Worm (Caenorhabditis elegans) whole organism, L4 larva: ENCODE measurements around the gene C45G7.4.

ENCODE experiments used
- D1046.2 ChIP-seq: fragments of 200-800 bp; sonication (Bioruptor generic); IDR thresholded peaks from 2 replicates; pipeline ENCODE4 v1.3.6; 2022; ENCODE audit warnings: missing genetic modification characterization, missing compliant biosample characterization
- F10B5.3 ChIP-seq: sonication (generic microtip); optimal IDR thresholded peaks from 2 replicates; lab custom pipeline; 2016; ENCODE audit warnings: mild to moderate bottlenecking, missing genetic modification characterization, missing compliant biosample characterization
- F26F4.8 ChIP-seq: fragments of 200-800 bp; sonication (Bioruptor generic); conservative IDR thresholded peaks from 2 replicates; pipeline ENCODE4 v1.3.6; 2022; ENCODE audit warnings: missing genetic modification characterization, missing compliant biosample characterization
- T20F7.1 ChIP-seq: fragments of 200-800 bp; sonication (Bioruptor generic); optimal IDR thresholded peaks from 2 replicates; lab custom pipeline; 2018; ENCODE audit warnings: mild to moderate bottlenecking, missing genetic modification characterization, missing compliant biosample characterization
- Y75B8A.6 ChIP-seq: fragments of 200-800 bp; sonication (Bioruptor generic); IDR thresholded peaks from 2 replicates; pipeline ENCODE4 v1.3.6; 2022; ENCODE audit warnings: missing genetic modification reagents, missing genetic modification characterization, missing compliant biosample characterization
- ZK337.2 ChIP-seq: fragments of 200-800 bp; sonication (Bioruptor generic); IDR thresholded peaks from 2 replicates; pipeline ENCODE4 v1.3.6; 2022; ENCODE audit warnings: missing genetic modification reagents, missing genetic modification characterization, missing compliant biosample characterization
- ZK546.5 ChIP-seq, 2 experiments: sonication (generic microtip); optimal IDR thresholded peaks; 2 replicates each; lab custom pipeline; 2017; ENCODE audit warnings: missing biosample characterization in 2 of 2, missing genetic modification characterization in 2 of 2
- aha-1 ChIP-seq: fragments of 150-350 bp; peaks from one replicate; lab custom pipeline; 2014; ENCODE audit warnings: missing biosample characterization, missing genetic modification characterization
- ama-1 ChIP-seq: fragments of 150-350 bp; optimal IDR thresholded peaks from 2 replicates; lab custom pipeline; 2014; ENCODE audit warnings: inconsistent platforms, mixed read lengths
- attf-4 ChIP-seq: sonication (generic microtip); optimal IDR thresholded peaks from 3 replicates; lab custom pipeline; 2017; ENCODE audit warnings: missing biosample characterization, missing genetic modification characterization
- ceh-44 ChIP-seq: fragments of 200-800 bp; sonication (Bioruptor generic); IDR thresholded peaks from 2 replicates; pipeline ENCODE4 v1.3.6; 2022; ENCODE audit warnings: missing genetic modification reagents, missing genetic modification characterization, missing compliant biosample characterization
- ceh-62 ChIP-seq: sonication (generic microtip); optimal IDR thresholded peaks from 2 replicates; lab custom pipeline; 2017; ENCODE audit warnings: missing biosample characterization, missing genetic modification characterization
- cey-2 ChIP-seq: sonication (generic microtip); optimal IDR thresholded peaks from 3 replicates; lab custom pipeline; 2017; ENCODE audit warnings: missing genetic modification characterization, mild to moderate bottlenecking, missing compliant biosample characterization, antibody characterized with exemption, borderline replicate concordance; ENCODE audit not compliant: insufficient read depth
- daf-16 ChIP-seq, 3 experiments: sonication (generic microtip); optimal IDR thresholded peaks; 2 replicates each; lab custom pipeline; 2016 to 2017; ENCODE audit warnings: missing genetic modification characterization in 3 of 3, missing genetic modification reagents in 3 of 3, mild to moderate bottlenecking in 2 of 3, missing compliant biosample characterization in 2 of 3, missing biosample characterization in 1 of 3, moderate library complexity in 1 of 3
- daf-8 ChIP-seq: fragments of 200-800 bp; sonication (Bioruptor generic); IDR thresholded peaks from 2 replicates; pipeline ENCODE4 v1.3.6; 2022; ENCODE audit warnings: missing genetic modification characterization, missing compliant biosample characterization
- dmd-6 ChIP-seq: fragments of 200-800 bp; sonication (Bioruptor generic); IDR thresholded peaks from 2 replicates; pipeline ENCODE4 v1.3.6; 2022; ENCODE audit warnings: missing genetic modification reagents, missing genetic modification characterization, missing compliant biosample characterization
- dmd-8 ChIP-seq: fragments of 200-800 bp; sonication (Bioruptor generic); IDR thresholded peaks from 2 replicates; pipeline ENCODE4 v1.3.6; 2022; ENCODE audit warnings: missing genetic modification characterization, missing compliant biosample characterization
- dmd-9 ChIP-seq: fragments of 200-800 bp; sonication (Bioruptor generic); IDR thresholded peaks from 2 replicates; pipeline ENCODE4 v1.3.6; 2022; ENCODE audit warnings: missing genetic modification reagents, missing genetic modification characterization, missing compliant biosample characterization
- gei-8 ChIP-seq: fragments of 200-800 bp; sonication (Bioruptor generic); optimal IDR thresholded peaks from 2 replicates; lab custom pipeline; 2018; ENCODE audit warnings: mild to moderate bottlenecking, missing genetic modification characterization, missing compliant biosample characterization
- hlh-11 ChIP-seq: fragments of 200-800 bp; sonication (Bioruptor generic); optimal IDR thresholded peaks from 2 replicates; lab custom pipeline; 2018; ENCODE audit warnings: mild to moderate bottlenecking, missing genetic modification characterization, missing compliant biosample characterization
- hmg-1.1 ChIP-seq: fragments of 200-800 bp; sonication (Bioruptor generic); IDR thresholded peaks from 2 replicates; pipeline ENCODE4 v1.3.6; 2022; ENCODE audit warnings: missing genetic modification reagents, missing genetic modification characterization, missing compliant biosample characterization
- lim-7 ChIP-seq: fragments of 200-800 bp; sonication (Bioruptor generic); IDR thresholded peaks from 2 replicates; pipeline ENCODE4 v1.3.6; 2022; ENCODE audit warnings: missing genetic modification characterization, missing compliant biosample characterization
- lin-15B ChIP-seq: fragments of 150-350 bp; sonication (generic microtip); optimal IDR thresholded peaks from 3 replicates; lab custom pipeline; 2014; ENCODE audit warnings: missing biosample characterization, missing genetic modification characterization
- lin-29 ChIP-seq: fragments of 200-800 bp; sonication (Bioruptor generic); IDR thresholded peaks from 2 replicates; pipeline ENCODE4 v1.3.6; 2022; ENCODE audit warnings: missing genetic modification reagents, missing genetic modification characterization, missing compliant biosample characterization
- lin-39 ChIP-seq: fragments of 150-350 bp; optimal IDR thresholded peaks from 2 replicates; lab custom pipeline; 2014; ENCODE audit warnings: missing biosample characterization, missing genetic modification reagents, missing genetic modification characterization
- lir-3 ChIP-seq: sonication (generic microtip); optimal IDR thresholded peaks from 2 replicates; lab custom pipeline; 2016; ENCODE audit warnings: mild to moderate bottlenecking, missing genetic modification characterization, missing compliant biosample characterization
- lsy-2 ChIP-seq, 2 experiments: fragments of 150-350 bp in 1 of 2; sonication (generic microtip) in 1 of 2; optimal IDR thresholded peaks; 2 replicates each; lab custom pipeline; 2014 to 2017; ENCODE audit warnings: missing biosample characterization in 2 of 2, missing genetic modification characterization in 2 of 2
- madf-5 ChIP-seq, 2 experiments: fragments of 200-800 bp; sonication (Bioruptor generic); IDR thresholded peaks; 2 replicates each; pipeline ENCODE4 v1.3.6; 2022; ENCODE audit warnings: missing compliant biosample characterization in 2 of 2, missing genetic modification characterization in 2 of 2
- mes-2 ChIP-seq: sonication (generic microtip); optimal IDR thresholded peaks from 2 replicates; lab custom pipeline; 2016; ENCODE audit warnings: missing genotype, mild to moderate bottlenecking, missing genetic modification characterization, missing compliant biosample characterization; ENCODE audit not compliant: poor library complexity, severe bottlenecking
- nhr-102 ChIP-seq: sonication (generic microtip); optimal IDR thresholded peaks from 2 replicates; lab custom pipeline; 2016; ENCODE audit warnings: mild to moderate bottlenecking, missing genetic modification characterization, moderate library complexity, missing compliant biosample characterization
- nhr-11 ChIP-seq: fragments of 150-350 bp; optimal IDR thresholded peaks from 2 replicates; lab custom pipeline; 2014; ENCODE audit warnings: missing biosample characterization, missing genetic modification characterization
- nhr-25 ChIP-seq: sonication (generic microtip); optimal IDR thresholded peaks from 2 replicates; lab custom pipeline; 2017; ENCODE audit warnings: missing genetic modification characterization, mild to moderate bottlenecking, missing compliant biosample characterization, antibody characterized with exemption, moderate library complexity, borderline replicate concordance; ENCODE audit not compliant: insufficient read depth
- nhr-41 ChIP-seq: fragments of 200-800 bp; sonication (Bioruptor generic); IDR thresholded peaks from 2 replicates; pipeline ENCODE4 v1.3.6; 2022; ENCODE audit warnings: missing genetic modification reagents, missing genetic modification characterization, missing compliant biosample characterization
- nhr-42 ChIP-seq: fragments of 200-800 bp; sonication (Bioruptor generic); IDR thresholded peaks from 2 replicates; pipeline ENCODE4 v1.3.6; 2022; ENCODE audit warnings: missing genetic modification characterization, missing compliant biosample characterization
- nhr-6 ChIP-seq: fragments of 150-350 bp; optimal IDR thresholded peaks from 2 replicates; lab custom pipeline; 2014; ENCODE audit warnings: missing biosample characterization, missing genetic modification characterization
- nhr-77 ChIP-seq: fragments of 150-350 bp; optimal IDR thresholded peaks from 2 replicates; lab custom pipeline; 2014; ENCODE audit warnings: missing biosample characterization, missing genetic modification characterization
- pha-4 ChIP-seq, 2 experiments: fragments of 150-350 bp in 1 of 2; fragments of 200-800 bp in 1 of 2; sonication (Bioruptor generic) in 1 of 2; IDR thresholded peaks in 1 of 2; optimal IDR thresholded peaks in 1 of 2; 2 replicates each; pipeline versions ENCODE4 v1.3.6 to Lab custom; 2014 to 2022; ENCODE audit warnings: missing genetic modification characterization in 2 of 2, missing genetic modification reagents in 2 of 2, missing biosample characterization in 1 of 2, missing compliant biosample characterization in 1 of 2
- pqm-1 ChIP-seq: sonication (generic microtip); optimal IDR thresholded peaks from 2 replicates; lab custom pipeline; 2017; ENCODE audit warnings: missing biosample characterization, missing genetic modification characterization
- saeg-2 ChIP-seq: fragments of 200-800 bp; sonication (Bioruptor generic); IDR thresholded peaks from 2 replicates; pipeline ENCODE4 v1.3.6; 2022; ENCODE audit warnings: missing genetic modification reagents, missing genetic modification characterization, missing compliant biosample characterization
- snpc-1.2 ChIP-seq: fragments of 200-800 bp; sonication (Bioruptor generic); IDR thresholded peaks from 2 replicates; pipeline ENCODE4 v1.3.6; 2022; ENCODE audit warnings: missing genetic modification reagents, missing genetic modification characterization, missing compliant biosample characterization
- snpc-4 ChIP-seq: fragments of 150-350 bp; optimal IDR thresholded peaks from 2 replicates; lab custom pipeline; 2014; ENCODE audit warnings: missing biosample characterization, missing genetic modification characterization
- spr-1 ChIP-seq: sonication (generic microtip); optimal IDR thresholded peaks from 2 replicates; lab custom pipeline; 2016; ENCODE audit warnings: mild to moderate bottlenecking, missing genetic modification characterization, missing compliant biosample characterization
- spr-3 ChIP-seq: fragments of 200-800 bp; sonication (Bioruptor generic); optimal IDR thresholded peaks from 2 replicates; lab custom pipeline; 2018; ENCODE audit warnings: mild to moderate bottlenecking, missing genetic modification characterization, missing compliant biosample characterization
- tag-97 ChIP-seq: fragments of 200-800 bp; sonication (Bioruptor generic); IDR thresholded peaks from 2 replicates; pipeline ENCODE4 v1.3.6; 2022; ENCODE audit warnings: missing genetic modification characterization, missing compliant biosample characterization
- tra-1 ChIP-seq: fragments of 200-800 bp; sonication (Bioruptor generic); IDR thresholded peaks from 2 replicates; pipeline ENCODE4 v1.3.6; 2022; ENCODE audit warnings: missing genetic modification reagents, missing genetic modification characterization, missing compliant biosample characterization
- unc-130 ChIP-seq: sonication (generic microtip); optimal IDR thresholded peaks from 2 replicates; lab custom pipeline; 2016; ENCODE audit warnings: missing genetic modification reagents, missing genetic modification characterization, missing compliant biosample characterization
- unc-62 ChIP-seq, 3 experiments: fragments of 150-350 bp in 1 of 3; sonication (generic microtip); optimal IDR thresholded peaks in 2 of 3; peaks in 1 of 3; 1 replicate in 1 of 3; 2 replicates in 2 of 3; lab custom pipeline; 2014 to 2017; ENCODE audit warnings: missing biosample characterization in 3 of 3, missing genetic modification characterization in 3 of 3, missing genetic modification reagents in 3 of 3, missing genotype in 1 of 3
- zip-11 ChIP-seq: fragments of 200-800 bp; sonication (Bioruptor generic); IDR thresholded peaks from 2 replicates; pipeline ENCODE4 v1.3.6; 2022; ENCODE audit warnings: missing genetic modification characterization, missing compliant biosample characterization
- ztf-7 ChIP-seq: fragments of 150-350 bp; optimal IDR thresholded peaks from 2 replicates; lab custom pipeline; 2014; ENCODE audit warnings: missing biosample characterization, missing genetic modification characterization

C45G7.4 gene

DNA sequence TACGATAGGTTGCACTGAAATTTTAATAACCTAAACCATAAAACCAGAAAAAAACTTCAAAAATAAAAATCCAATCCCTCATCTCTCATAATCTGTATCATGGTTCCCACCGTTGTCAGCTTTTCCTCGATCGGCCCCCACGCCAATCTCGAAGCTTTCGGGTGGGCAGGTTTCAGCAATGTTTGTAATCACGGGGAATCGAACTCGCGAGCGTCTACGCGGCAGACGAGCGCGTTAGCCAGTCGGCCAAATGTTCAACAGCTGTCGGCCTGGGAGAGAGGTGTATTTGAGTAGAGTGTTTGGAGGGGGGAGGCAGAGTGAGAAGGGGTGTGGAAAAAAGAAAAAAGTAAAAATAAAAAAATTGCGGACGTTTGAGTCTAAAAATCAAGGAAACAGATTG lies 24.4 kb upstream of the C45G7.4 start:
- TF ChIP-seq pqm-1 (tag; lab: Kevin White, UChicago) (no peak), lir-3 (tag; lab: Kevin White, UChicago) (peak; percentile 66), gei-8 (GFP tag; lab: Kevin White, UChicago) (peak; percentile 92), Y75B8A.6 (peak; percentile 71; the same call in 1 of the 2 replicates), spr-1 (peak; percentile 79), snpc-1.2 (GFP tag; lab: Robert Waterston, UW) (peak; percentile 86), lsy-2 (tag; optimal IDR thresholded peaks at IDR 0.05; lab: Kevin White, UChicago) (peak in 1 of 2 experiments; percentile 86), nhr-25 (tag; lab: Kevin White, UChicago) (peak; percentile 6), lim-7 (GFP tag; lab: Robert Waterston, UW) (peak; percentile 79), attf-4 (tag; lab: Kevin White, UChicago) (no peak), nhr-11 (tag; lab: Kevin White, UChicago) (peak; percentile 66), mes-2 (tag; lab: Kevin White, UChicago) (peak; percentile 91), ZK546.5 (tag; optimal IDR thresholded peaks at IDR 0.05; lab: Kevin White, UChicago) (peak in 1 of 2 experiments; percentile 4), saeg-2 (GFP tag; lab: Robert Waterston, UW) (no peak), lin-29 (GFP tag; lab: Robert Waterston, UW) (peak; percentile 60; the same call in 1 of the 2 replicates), unc-130 (GFP tag; lab: Kevin White, UChicago) (peak; percentile 69), lin-39 (no peak), dmd-6 (GFP tag; lab: Robert Waterston, UW) (peak; percentile 81), zip-11 (GFP tag; lab: Robert Waterston, UW) (no peak), daf-8 (GFP tag; lab: Robert Waterston, UW) (no peak), tra-1 (GFP tag; lab: Robert Waterston, UW) (peak; percentile 81), spr-3 (GFP tag; lab: Kevin White, UChicago) (peak; percentile 89), nhr-6 (tag; lab: Kevin White, UChicago) (peak; percentile 75), ceh-44 (GFP tag; lab: Robert Waterston, UW) (peak; percentile 77), tag-97 (no peak), ceh-62 (tag; lab: Kevin White, UChicago) (no peak), D1046.2 (GFP tag; lab: Robert Waterston, UW) (peak; percentile 81; the same call in 1 of the 2 replicates), unc-62 (GFP tag; optimal IDR thresholded peaks at IDR 0.05 in 1 of 2; lab: Kevin White, UChicago) (peak in 1 of 2 experiments; percentile 39), unc-62 (tag; optimal IDR thresholded peaks at IDR 0.05; lab: Kevin White, UChicago) (no peak), cey-2 (tag; lab: Kevin White, UChicago) (no peak), nhr-41 (GFP tag; lab: Robert Waterston, UW) (peak; percentile 55; the same call in 1 of the 2 replicates), lin-15B (tag; lab: Kevin White, UChicago) (no peak), ZK337.2 (GFP tag; lab: Robert Waterston, UW) (peak; percentile 71; the same call in 1 of the 2 replicates), nhr-77 (tag; lab: Kevin White, UChicago) (peak; percentile 47), dmd-8 (GFP tag; lab: Robert Waterston, UW) (peak; percentile 86; the same call in 1 of the 2 replicates), F10B5.3 (tag; lab: Kevin White, UChicago) (peak; percentile 59), ztf-7 (peak; percentile 24), nhr-102 (tag; lab: Kevin White, UChicago) (peak; percentile 81), T20F7.1 (GFP tag; lab: Kevin White, UChicago) (no peak), pha-4 (GFP tag; IDR thresholded peaks at IDR 0.05; lab: Robert Waterston, UW) (peak; percentile 82), pha-4 (tag; optimal IDR thresholded peaks at IDR 0.05; lab: Kevin White, UChicago) (no peak), hmg-1.1 (peak; percentile 92), daf-16 (GFP tag; optimal IDR thresholded peaks at IDR 0.05; lab: Kevin White, UChicago) (peak; percentile 75 to 81), daf-16 (tag; optimal IDR thresholded peaks at IDR 0.05; lab: Kevin White, UChicago) (peak; percentile 69), snpc-4 (tag; lab: Kevin White, UChicago) (no peak), ama-1 (peak; percentile 51), F26F4.8 (GFP tag; lab: Robert Waterston, UW) (no peak), nhr-42 (GFP tag; lab: Robert Waterston, UW) (peak; percentile 79; the same call in 1 of the 2 replicates), aha-1 (peak; percentile 97), dmd-9 (GFP tag; lab: Robert Waterston, UW) (peak; percentile 61; the same call in 1 of the 2 replicates), madf-5 (GFP tag; IDR thresholded peaks at IDR 0.05; lab: Robert Waterston, UW) (peak in 1 of 2 experiments; percentile 86; a peak in 2 of 4 replicates), hlh-11 (tag; lab: Kevin White, UChicago) (peak; percentile 90)
